Fruit fly (Drosophila melanogaster) Kc167 (cell line): ENCODE data around the gene Mst89B.

Source experiments
- Myc ChIP-seq: fragments of >200 bp; optimal IDR thresholded peaks from 2 replicates; lab custom pipeline; 2017; ENCODE audit warnings: missing external identifiers
- Sin3A ChIP-seq: fragments of >200 bp; optimal IDR thresholded peaks from 2 replicates; lab custom pipeline; 2018; ENCODE audit warnings: missing external identifiers
- h ChIP-seq: fragments of >200 bp; optimal IDR thresholded peaks from 3 replicates; lab custom pipeline; 2018; ENCODE audit warnings: missing external identifiers
- insv ChIP-seq: fragments of >200 bp; optimal IDR thresholded peaks from 3 replicates; lab custom pipeline; 2018; ENCODE audit warnings: missing external identifiers
- psq ChIP-seq: fragments of >200 bp; optimal IDR thresholded peaks from 2 replicates; lab custom pipeline; 2017; ENCODE audit warnings: missing external identifiers
- ttk ChIP-seq: sonication (Bioruptor generic); optimal IDR thresholded peaks from 2 replicates; lab custom pipeline; 2017; ENCODE audit warnings: missing external identifiers

- TF ChIP-seq ttk (lab: Kevin White, UChicago) (no peak), Myc (lab: Kevin White, UChicago) (no peak), psq (lab: Kevin White, UChicago) (no peak), h (lab: Kevin White, UChicago) (no peak), insv (lab: Kevin White, UChicago) (no peak), Sin3A (lab: Kevin White, UChicago) (no peak)
Measured at dm6 chr3R:16240478-16241101, 26.2 kb upstream of the Mst89B start.
